Worm (Caenorhabditis elegans) whole organism, young adult: ENCODE measurements around the gene C43C3.4.

ENCODE experiments used
- K11D2.4 ChIP-seq: fragments of 200-800 bp; sonication (Bioruptor generic); IDR thresholded peaks from 2 replicates; pipeline ENCODE4 v1.3.6; 2022; ENCODE audit warnings: missing genetic modification reagents, missing genetic modification characterization, missing compliant biosample characterization
- ama-1 ChIP-seq, 3 experiments: fragments of 150-350 bp in 1 of 3; sonication (generic microtip) in 2 of 3; optimal IDR thresholded peaks; 2 replicates each; lab custom pipeline; 2014 to 2018; ENCODE audit warnings: missing biosample characterization in 2 of 3, missing genetic modification characterization in 2 of 3, missing genetic modification reagents in 2 of 3
- attf-3 ChIP-seq: fragments of 200-800 bp; sonication (Bioruptor generic); conservative IDR thresholded peaks from 2 replicates; pipeline ENCODE4 v1.3.6; 2022; ENCODE audit warnings: missing genetic modification reagents, missing genetic modification characterization, missing compliant biosample characterization
- ceh-91 ChIP-seq: fragments of 200-800 bp; sonication (Bioruptor generic); IDR thresholded peaks from 2 replicates; pipeline ENCODE4 v1.3.6; 2022; ENCODE audit warnings: missing genetic modification reagents, missing genetic modification characterization, missing compliant biosample characterization
- gei-17 ChIP-seq: fragments of 200-800 bp; sonication (Bioruptor generic); optimal IDR thresholded peaks from 2 replicates; lab custom pipeline; 2018; ENCODE audit warnings: mild to moderate bottlenecking, missing genetic modification characterization, missing compliant biosample characterization
- lin-40 ChIP-seq: sonication (generic microtip); optimal IDR thresholded peaks from 2 replicates; lab custom pipeline; 2016; ENCODE audit warnings: missing genetic modification characterization, mild to moderate bottlenecking, missing compliant biosample characterization, missing genotype, missing genetic modification reagents
- nhr-80 ChIP-seq: sonication (generic microtip); optimal IDR thresholded peaks from 2 replicates; lab custom pipeline; 2016; ENCODE audit warnings: missing genetic modification characterization, missing compliant biosample characterization
- unc-62 ChIP-seq: fragments of 150-350 bp; optimal IDR thresholded peaks from 2 replicates; lab custom pipeline; 2014; ENCODE audit warnings: missing biosample characterization, missing genetic modification reagents, missing genetic modification characterization
- zfh-2 ChIP-seq: fragments of 200-800 bp; sonication (Bioruptor generic); conservative IDR thresholded peaks from 2 replicates; pipeline ENCODE4 v1.3.6; 2022; ENCODE audit warnings: missing genetic modification reagents, missing genetic modification characterization, missing compliant biosample characterization
- ztf-25 ChIP-seq: fragments of 200-800 bp; sonication (Bioruptor generic); IDR thresholded peaks from 2 replicates; pipeline ENCODE4 v1.3.6; 2022; ENCODE audit warnings: missing genetic modification reagents, missing genetic modification characterization, missing compliant biosample characterization
- ztf-3 ChIP-seq: fragments of 200-800 bp; sonication (Bioruptor generic); optimal IDR thresholded peaks from 2 replicates; lab custom pipeline; 2018; ENCODE audit warnings: mild to moderate bottlenecking, missing genetic modification characterization, missing compliant biosample characterization

DNA sequence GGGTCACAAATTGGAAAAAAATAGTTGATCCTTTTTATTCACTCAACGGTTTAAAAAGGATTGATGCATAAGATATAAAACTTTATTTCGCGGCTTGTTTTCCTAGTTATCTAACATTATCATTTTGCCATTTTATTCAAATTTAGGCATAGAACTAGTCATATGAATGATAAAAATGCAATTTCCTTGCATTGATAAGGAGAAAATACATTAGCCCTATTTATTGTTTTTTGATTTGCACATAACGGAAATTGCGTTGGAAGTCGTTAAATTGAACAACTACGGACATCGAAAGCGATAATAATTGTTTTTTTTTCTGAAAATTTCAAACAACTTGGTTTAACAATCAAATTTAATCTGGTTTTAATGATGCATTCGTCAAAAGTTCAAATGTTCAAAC lies 12.6 kb upstream of the C43C3.4 start:
- TF ChIP-seq ceh-91 (GFP tag; lab: Robert Waterston, UW) (no peak), ztf-3 (GFP tag; lab: Kevin White, UChicago) (no peak), ama-1 (optimal IDR thresholded peaks at IDR 0.05; lab: Kevin White, UChicago) (no peak), ama-1 (GFP tag; optimal IDR thresholded peaks at IDR 0.05; lab: Kevin White, UChicago) (no peak), gei-17 (GFP tag; lab: Kevin White, UChicago) (no peak), ztf-25 (GFP tag; lab: Robert Waterston, UW) (no peak), attf-3 (GFP tag; lab: Robert Waterston, UW) (no peak), unc-62 (no peak), zfh-2 (GFP tag; lab: Robert Waterston, UW) (no peak), nhr-80 (tag; lab: Kevin White, UChicago) (no peak), lin-40 (no peak), K11D2.4 (GFP tag; lab: Robert Waterston, UW) (no peak)
